Worm (Caenorhabditis elegans): ENCODE measurements around the gene C09B8.3.

- TF ChIP-seq tab-1 (GFP tag; IDR thresholded peaks at IDR 0.05) (no peak), flt-1 (GFP tag; IDR thresholded peaks at IDR 0.05) (no peak), med-1 (GFP tag; optimal IDR thresholded peaks at IDR 0.05; ENCODE audit: insufficient read depth) (no peak), klf-2 (GFP tag; conservative IDR thresholded peaks at IDR 0.05) (no peak)
Observed at ce11 chrX:5975228-5975627, 35.2 kb downstream of the C09B8.3 start.
